Worm (Caenorhabditis elegans) whole organism, young adult: ENCODE data around the gene lmp-1.
A peak's percentile ranks its signal among the peaks of the same experiment; 100 is the strongest.

Source experiments
- B0019.2 ChIP-seq: fragments of 200-800 bp; sonication (Bioruptor generic); conservative IDR thresholded peaks from 2 replicates; pipeline ENCODE4 v1.3.6; 2022; ENCODE audit warnings: missing genetic modification reagents, missing genetic modification characterization, missing compliant biosample characterization
- B0336.3 ChIP-seq: fragments of 200-800 bp; sonication (Bioruptor generic); IDR thresholded peaks from 2 replicates; pipeline ENCODE4 v1.3.6; 2022; ENCODE audit warnings: missing genetic modification characterization, missing compliant biosample characterization
- D2030.7 ChIP-seq: fragments of 200-800 bp; sonication (Bioruptor generic); IDR thresholded peaks from 2 replicates; pipeline ENCODE4 v1.3.6; 2022; ENCODE audit warnings: missing genetic modification reagents, missing genetic modification characterization, missing compliant biosample characterization
- F33H1.4 ChIP-seq: fragments of 200-800 bp; sonication (Bioruptor generic); IDR thresholded peaks from 2 replicates; pipeline ENCODE4 v1.3.6; 2022; ENCODE audit warnings: missing genetic modification reagents, missing genetic modification characterization, missing compliant biosample characterization
- K11D2.4 ChIP-seq: fragments of 200-800 bp; sonication (Bioruptor generic); IDR thresholded peaks from 2 replicates; pipeline ENCODE4 v1.3.6; 2022; ENCODE audit warnings: missing genetic modification reagents, missing genetic modification characterization, missing compliant biosample characterization
- T26A5.8 ChIP-seq: sonication (generic microtip); optimal IDR thresholded peaks from 2 replicates; lab custom pipeline; 2016; ENCODE audit warnings: missing genetic modification characterization, missing compliant biosample characterization
- Y67H2A.10 ChIP-seq: fragments of 200-800 bp; sonication (Bioruptor generic); conservative IDR thresholded peaks from 2 replicates; pipeline ENCODE4 v1.3.6; 2022; ENCODE audit warnings: missing genetic modification reagents, missing genetic modification characterization, missing compliant biosample characterization
- Y95B8A.8 ChIP-seq: fragments of 200-800 bp; sonication (Bioruptor generic); IDR thresholded peaks from 2 replicates; pipeline ENCODE4 v1.3.6; 2022; ENCODE audit warnings: missing genetic modification reagents, missing genetic modification characterization, missing compliant biosample characterization
- athp-1 ChIP-seq: sonication (generic microtip); optimal IDR thresholded peaks from 2 replicates; lab custom pipeline; 2017; ENCODE audit warnings: mild to moderate bottlenecking, missing genetic modification characterization, missing compliant biosample characterization
- ccch-3 ChIP-seq: fragments of 200-800 bp; sonication (Bioruptor generic); optimal IDR thresholded peaks from 2 replicates; lab custom pipeline; 2018; ENCODE audit warnings: mild to moderate bottlenecking, missing genetic modification characterization, missing compliant biosample characterization
- ceh-27 ChIP-seq: fragments of 200-800 bp; sonication (Bioruptor generic); optimal IDR thresholded peaks from 2 replicates; lab custom pipeline; 2018; ENCODE audit warnings: mild to moderate bottlenecking, missing genetic modification characterization, moderate library complexity, missing compliant biosample characterization
- ceh-40 ChIP-seq: fragments of 200-800 bp; sonication (Bioruptor generic); IDR thresholded peaks from 2 replicates; pipeline ENCODE4 v1.3.6; 2022; ENCODE audit warnings: missing genetic modification characterization, missing compliant biosample characterization
- ceh-58 ChIP-seq: fragments of 200-800 bp; sonication (Bioruptor generic); IDR thresholded peaks from 2 replicates; pipeline ENCODE4 v1.3.6; 2022; ENCODE audit warnings: missing genetic modification characterization, missing compliant biosample characterization
- efl-1 ChIP-seq: fragments of 150-350 bp; optimal IDR thresholded peaks from 2 replicates; lab custom pipeline; 2014; ENCODE audit warnings: missing biosample characterization, missing genetic modification reagents, missing genetic modification characterization
- egl-44 ChIP-seq: fragments of 200-800 bp; sonication (Bioruptor generic); IDR thresholded peaks from 2 replicates; pipeline ENCODE4 v1.3.6; 2022; ENCODE audit warnings: missing genetic modification reagents, missing genetic modification characterization, missing compliant biosample characterization
- ekl-4 ChIP-seq: fragments of 200-800 bp; sonication (Bioruptor generic); IDR thresholded peaks from 2 replicates; pipeline ENCODE4 v1.3.6; 2022; ENCODE audit warnings: missing genetic modification reagents, missing genetic modification characterization, missing compliant biosample characterization
- fkh-3 ChIP-seq: sonication (generic microtip); optimal IDR thresholded peaks from 2 replicates; lab custom pipeline; 2016; ENCODE audit warnings: mild to moderate bottlenecking, missing genetic modification characterization, missing compliant biosample characterization
- hsf-1 ChIP-seq: fragments of 200-800 bp; sonication (Bioruptor generic); IDR thresholded peaks from 2 replicates; pipeline ENCODE4 v1.3.6; 2022; ENCODE audit warnings: missing genetic modification reagents, missing genetic modification characterization, missing compliant biosample characterization
- let-526 ChIP-seq: fragments of 200-800 bp; sonication (Bioruptor generic); IDR thresholded peaks from 2 replicates; pipeline ENCODE4 v1.3.6; 2022; ENCODE audit warnings: missing genetic modification reagents, missing genetic modification characterization, missing compliant biosample characterization
- let-607 ChIP-seq, 2 experiments: fragments of 200-800 bp in 1 of 2; sonication (Bioruptor generic) in 1 of 2; sonication (generic microtip) in 1 of 2; optimal IDR thresholded peaks; 2 replicates each; lab custom pipeline; 2016 to 2018; ENCODE audit warnings: mild to moderate bottlenecking in 2 of 2, missing compliant biosample characterization in 2 of 2, missing genetic modification characterization in 2 of 2, moderate library complexity in 2 of 2, missing genotype in 1 of 2
- lin-35 ChIP-seq, 3 experiments: fragments of 150-350 bp in 2 of 3; sonication (generic microtip) in 1 of 3; optimal IDR thresholded peaks; 2 replicates each; lab custom pipeline; 2014 to 2018; ENCODE audit warnings: missing biosample characterization in 3 of 3, missing genetic modification characterization in 3 of 3, missing genetic modification reagents in 3 of 3
- lin-40 ChIP-seq: sonication (generic microtip); optimal IDR thresholded peaks from 2 replicates; lab custom pipeline; 2016; ENCODE audit warnings: missing genetic modification characterization, mild to moderate bottlenecking, missing compliant biosample characterization, missing genotype, missing genetic modification reagents
- lsl-1 ChIP-seq: fragments of 200-800 bp; sonication (Bioruptor generic); optimal IDR thresholded peaks from 2 replicates; lab custom pipeline; 2018; ENCODE audit warnings: mild to moderate bottlenecking, missing genetic modification characterization, moderate library complexity, missing compliant biosample characterization
- mel-28 ChIP-seq: sonication (generic microtip); optimal IDR thresholded peaks from 2 replicates; lab custom pipeline; 2016; ENCODE audit warnings: borderline replicate concordance, mild to moderate bottlenecking, missing genetic modification characterization, missing compliant biosample characterization
- nfya-1 ChIP-seq: sonication (generic microtip); optimal IDR thresholded peaks from 2 replicates; lab custom pipeline; 2017; ENCODE audit warnings: antibody characterized with exemption, missing compliant biosample characterization, missing genetic modification characterization, borderline replicate concordance; ENCODE audit not compliant: insufficient read depth
- nfyb-1 ChIP-seq: fragments of 200-800 bp; sonication (Bioruptor generic); IDR thresholded peaks from 2 replicates; pipeline ENCODE4 v1.3.6; 2022; ENCODE audit warnings: missing genetic modification reagents, missing genetic modification characterization, missing compliant biosample characterization
- nhr-179 ChIP-seq: sonication (generic microtip); optimal IDR thresholded peaks from 2 replicates; lab custom pipeline; 2016; ENCODE audit warnings: mild to moderate bottlenecking, missing genetic modification characterization, missing compliant biosample characterization
- pbrm-1 ChIP-seq: fragments of 200-800 bp; sonication (Bioruptor generic); IDR thresholded peaks from 2 replicates; pipeline ENCODE4 v1.3.6; 2022; ENCODE audit warnings: missing genetic modification reagents, missing genetic modification characterization, missing compliant biosample characterization
- repo-1 ChIP-seq: sonication (generic microtip); optimal IDR thresholded peaks from 2 replicates; lab custom pipeline; 2017; ENCODE audit warnings: mild to moderate bottlenecking, missing genetic modification characterization, missing compliant biosample characterization
- rpc-1 ChIP-seq, 2 experiments: fragments of 150-350 bp in 1 of 2; sonication (generic microtip) in 1 of 2; optimal IDR thresholded peaks; 2 replicates each; lab custom pipeline; 2014 to 2018; ENCODE audit warnings: missing biosample characterization in 1 of 2, missing genetic modification characterization in 1 of 2, missing genetic modification reagents in 1 of 2, missing genotype in 1 of 2
- sdz-38 ChIP-seq: sonication (generic microtip); optimal IDR thresholded peaks from 2 replicates; lab custom pipeline; 2016; ENCODE audit warnings: missing genotype, missing genetic modification characterization, missing compliant biosample characterization
- snpc-4 ChIP-seq, 5 experiments: fragments of 150-350 bp in 1 of 5; sonication (generic microtip) in 4 of 5; optimal IDR thresholded peaks; 2 replicates each; lab custom pipeline; 2014 to 2018; ENCODE audit warnings: missing genetic modification characterization in 5 of 5, missing biosample characterization in 3 of 5, antibody characterized with exemption in 2 of 5, mild to moderate bottlenecking in 2 of 5, missing compliant biosample characterization in 2 of 5, missing genotype in 2 of 5, moderate library complexity in 2 of 5, missing genetic modification reagents in 1 of 5
- somi-1 ChIP-seq: fragments of 200-800 bp; sonication (Bioruptor generic); optimal IDR thresholded peaks from 2 replicates; lab custom pipeline; 2018; ENCODE audit warnings: mild to moderate bottlenecking, missing genetic modification characterization, missing compliant biosample characterization
- unc-130 ChIP-seq: sonication (generic microtip); optimal IDR thresholded peaks from 2 replicates; lab custom pipeline; 2016; ENCODE audit warnings: missing genetic modification reagents, missing genetic modification characterization, missing compliant biosample characterization
- zim-3 ChIP-seq: sonication (generic microtip); optimal IDR thresholded peaks from 2 replicates; lab custom pipeline; 2017; ENCODE audit warnings: mild to moderate bottlenecking, missing genetic modification characterization, moderate library complexity, missing compliant biosample characterization
- ztf-18 ChIP-seq: sonication (generic microtip); optimal IDR thresholded peaks from 2 replicates; lab custom pipeline; 2016; ENCODE audit warnings: missing genotype, mild to moderate bottlenecking, missing genetic modification characterization, missing compliant biosample characterization
- ztf-25 ChIP-seq: fragments of 200-800 bp; sonication (Bioruptor generic); IDR thresholded peaks from 2 replicates; pipeline ENCODE4 v1.3.6; 2022; ENCODE audit warnings: missing genetic modification reagents, missing genetic modification characterization, missing compliant biosample characterization
- ztf-28 ChIP-seq: fragments of 200-800 bp; sonication (Bioruptor generic); IDR thresholded peaks from 2 replicates; pipeline ENCODE4 v1.3.6; 2022; ENCODE audit warnings: missing genetic modification reagents, missing genetic modification characterization, missing compliant biosample characterization
- ztf-3 ChIP-seq: fragments of 200-800 bp; sonication (Bioruptor generic); optimal IDR thresholded peaks from 2 replicates; lab custom pipeline; 2018; ENCODE audit warnings: mild to moderate bottlenecking, missing genetic modification characterization, missing compliant biosample characterization

Gene lmp-1

ce11 chrX:6371192-6372116, 6.0 kb downstream of the lmp-1 start (continued):
- TF ChIP-seq ztf-3 (peak; percentile 32), zim-3 (tag; lab: Kevin White, UChicago) (peak; percentile 69), let-607 (tag; optimal IDR thresholded peaks at IDR 0.05; lab: Kevin White, UChicago) (peak; percentile 39 to 67), mel-28 (tag; lab: Kevin White, UChicago) (no peak), snpc-4 (GFP tag; optimal IDR thresholded peaks at IDR 0.05; lab: Kevin White, UChicago) (peak; percentile 48), snpc-4 (tag; optimal IDR thresholded peaks at IDR 0.05; lab: Kevin White, UChicago) (peak in 3 of 4 experiments; percentile 7 to 71 (median 49)), egl-44 (GFP tag; lab: Robert Waterston, UW) (peak; percentile 78; the same call in 1 of the 2 replicates), B0019.2 (GFP tag; lab: Robert Waterston, UW) (no peak), sdz-38 (tag; lab: Kevin White, UChicago) (no peak), athp-1 (peak; percentile 6), repo-1 (peak; percentile 56)

ce11 chrX:6369717-6370116, 7.8 kb downstream of the lmp-1 start, which contains the start of gene C03B1.2:
Gene C03B1.2 (plus strand): TSS chrX:6370017.
- TF ChIP-seq ceh-27 (GFP tag; lab: Kevin White, UChicago) (no peak), pbrm-1 (GFP tag; lab: Robert Waterston, UW) (no peak), repo-1 (no peak), Y95B8A.8 (GFP tag; lab: Robert Waterston, UW) (no peak), ccch-3 (GFP tag; lab: Kevin White, UChicago) (no peak), lsl-1 (GFP tag; lab: Kevin White, UChicago) (no peak), ceh-58 (GFP tag; lab: Robert Waterston, UW) (no peak), B0336.3 (GFP tag; lab: Robert Waterston, UW) (no peak), unc-130 (GFP tag; lab: Kevin White, UChicago) (no peak), hsf-1 (GFP tag; lab: Robert Waterston, UW) (no peak), T26A5.8 (tag; lab: Kevin White, UChicago) (no peak), Y67H2A.10 (no peak), nhr-179 (no peak), ceh-40 (GFP tag; lab: Robert Waterston, UW) (no peak), athp-1 (no peak)

- TF ChIP-seq somi-1 (GFP tag; lab: Kevin White, UChicago) (no peak), ccch-3 (GFP tag; lab: Kevin White, UChicago) (no peak), ztf-18 (tag; lab: Kevin White, UChicago) (no peak), nfya-1 (no peak), fkh-3 (tag; lab: Kevin White, UChicago) (no peak), efl-1 (GFP tag; lab: Kevin White, UChicago) (no peak), nfyb-1 (GFP tag; lab: Robert Waterston, UW) (no peak), rpc-1 (optimal IDR thresholded peaks at IDR 0.05; lab: Kevin White, UChicago) (no peak), rpc-1 (tag; optimal IDR thresholded peaks at IDR 0.05; lab: Kevin White, UChicago) (no peak), hsf-1 (GFP tag; lab: Robert Waterston, UW) (no peak)
- TF ChIP-seq, all 124 proteins: peak for 0
Observed at ce11 chrX:6365715-6366114, 11.8 kb downstream of the lmp-1 start, which contains the start of gene C03B1.3. Gene C03B1.3 (plus strand): TSS chrX:6366015.

- TF ChIP-seq F33H1.4, result no peak
- TF ChIP-seq K11D2.4 (GFP tag; lab: Robert Waterston, UW), result no peak
- TF ChIP-seq repo-1, result no peak
- no peak for TF ChIP-seq ztf-25 (GFP tag; lab: Robert Waterston, UW)
- no peak for TF ChIP-seq somi-1 (GFP tag; lab: Kevin White, UChicago)
- no peak for TF ChIP-seq nhr-179
- no peak for TF ChIP-seq lin-35 (GFP tag; optimal IDR thresholded peaks at IDR 0.05; lab: Kevin White, UChicago)
- no peak for TF ChIP-seq ztf-28 (GFP tag; lab: Robert Waterston, UW)
- TF ChIP-seq Y95B8A.8 (GFP tag; lab: Robert Waterston, UW), result no peak
- no peak for TF ChIP-seq lin-40 (tag; lab: Kevin White, UChicago)
- TF ChIP-seq D2030.7 (GFP tag; lab: Robert Waterston, UW), result no peak
- TF ChIP-seq nfyb-1 (GFP tag; lab: Robert Waterston, UW), result no peak
- TF ChIP-seq ekl-4 (GFP tag; lab: Robert Waterston, UW), result no peak
- no peak for TF ChIP-seq let-526 (GFP tag; lab: Robert Waterston, UW)
- TF ChIP-seq sdz-38 (tag; lab: Kevin White, UChicago), result no peak
Observed at ce11 chrX:6364196-6364595, 13.3 kb downstream of the lmp-1 start, which contains the start of gene C03B1.4. Gene C03B1.4 (plus strand): TSS chrX:6364496.
